Worm (Caenorhabditis elegans) whole organism, young adult: ENCODE data around the gene B0303.16.

ENCODE experiments used
- B0035.1 ChIP-seq: sonication (generic microtip); optimal IDR thresholded peaks from 2 replicates; lab custom pipeline; 2016; ENCODE audit warnings: missing genetic modification characterization, mild to moderate bottlenecking, missing compliant biosample characterization, missing genotype, missing genetic modification reagents
- B0261.1 ChIP-seq: sonication (generic microtip); optimal IDR thresholded peaks from 2 replicates; lab custom pipeline; 2016; ENCODE audit warnings: mild to moderate bottlenecking, missing genetic modification characterization, moderate library complexity, missing compliant biosample characterization
- D2030.7 ChIP-seq: fragments of 200-800 bp; sonication (Bioruptor generic); IDR thresholded peaks from 2 replicates; pipeline ENCODE4 v1.3.6; 2022; ENCODE audit warnings: missing genetic modification reagents, missing genetic modification characterization, missing compliant biosample characterization
- F22D6.2 ChIP-seq: sonication (generic microtip); optimal IDR thresholded peaks from 2 replicates; lab custom pipeline; 2016; ENCODE audit warnings: mild to moderate bottlenecking, missing genetic modification characterization, missing compliant biosample characterization
- F23B12.7 ChIP-seq: sonication (generic microtip); optimal IDR thresholded peaks from 2 replicates; lab custom pipeline; 2017; ENCODE audit warnings: missing genetic modification characterization, mild to moderate bottlenecking, missing compliant biosample characterization, antibody characterized with exemption, moderate library complexity; ENCODE audit not compliant: insufficient read depth
- F37B4.10 ChIP-seq: fragments of 200-800 bp; sonication (Bioruptor generic); IDR thresholded peaks from 2 replicates; pipeline ENCODE4 v1.3.6; 2022; ENCODE audit warnings: missing genetic modification characterization, missing compliant biosample characterization
- F39B2.1 ChIP-seq: fragments of 200-800 bp; sonication (Bioruptor generic); IDR thresholded peaks from 2 replicates; pipeline ENCODE4 v1.3.6; 2022; ENCODE audit warnings: missing genetic modification reagents, missing genetic modification characterization, missing compliant biosample characterization
- F49E8.2 ChIP-seq: sonication (generic microtip); optimal IDR thresholded peaks from 3 replicates; lab custom pipeline; 2017; ENCODE audit warnings: missing genetic modification characterization, mild to moderate bottlenecking, missing compliant biosample characterization, antibody characterized with exemption, moderate library complexity; ENCODE audit not compliant: insufficient read depth
- F52B5.7 ChIP-seq: sonication (generic microtip); optimal IDR thresholded peaks from 2 replicates; lab custom pipeline; 2016; ENCODE audit warnings: mild to moderate bottlenecking, missing genetic modification characterization, missing compliant biosample characterization
- K11D2.4 ChIP-seq: fragments of 200-800 bp; sonication (Bioruptor generic); IDR thresholded peaks from 2 replicates; pipeline ENCODE4 v1.3.6; 2022; ENCODE audit warnings: missing genetic modification reagents, missing genetic modification characterization, missing compliant biosample characterization
- Y53F4B.3 ChIP-seq: fragments of 200-800 bp; sonication (Bioruptor generic); IDR thresholded peaks from 2 replicates; pipeline ENCODE4 v1.3.6; 2022; ENCODE audit warnings: missing genetic modification reagents, missing genetic modification characterization, missing compliant biosample characterization
- Y53G8AR.9 ChIP-seq: fragments of 200-800 bp; sonication (Bioruptor generic); conservative IDR thresholded peaks from 2 replicates; pipeline ENCODE4 v1.3.6; 2022; ENCODE audit warnings: missing genetic modification reagents, missing genetic modification characterization, missing compliant biosample characterization
- Y56A3A.18 ChIP-seq: fragments of 200-800 bp; sonication (Bioruptor generic); IDR thresholded peaks from 2 replicates; pipeline ENCODE4 v1.3.6; 2022; ENCODE audit warnings: missing genetic modification reagents, missing genetic modification characterization, missing compliant biosample characterization
- Y95B8A.8 ChIP-seq: fragments of 200-800 bp; sonication (Bioruptor generic); IDR thresholded peaks from 2 replicates; pipeline ENCODE4 v1.3.6; 2022; ENCODE audit warnings: missing genetic modification reagents, missing genetic modification characterization, missing compliant biosample characterization
- ZK185.1 ChIP-seq: sonication (generic microtip); optimal IDR thresholded peaks from 2 replicates; lab custom pipeline; 2016; ENCODE audit warnings: mild to moderate bottlenecking, missing genetic modification characterization, missing compliant biosample characterization; ENCODE audit not compliant: poor library complexity, severe bottlenecking
- akir-1 ChIP-seq: fragments of 200-800 bp; sonication (Bioruptor generic); optimal IDR thresholded peaks from 2 replicates; lab custom pipeline; 2018; ENCODE audit warnings: mild to moderate bottlenecking, missing genetic modification characterization, moderate library complexity, missing compliant biosample characterization
- ama-1 ChIP-seq, 3 experiments: fragments of 150-350 bp in 1 of 3; sonication (generic microtip) in 2 of 3; optimal IDR thresholded peaks; 2 replicates each; lab custom pipeline; 2014 to 2018; ENCODE audit warnings: missing biosample characterization in 2 of 3, missing genetic modification characterization in 2 of 3, missing genetic modification reagents in 2 of 3
- aptf-2 ChIP-seq: fragments of 200-800 bp; sonication (Bioruptor generic); conservative IDR thresholded peaks from 2 replicates; pipeline ENCODE4 v1.3.6; 2022; ENCODE audit warnings: missing genetic modification reagents, missing genetic modification characterization, missing compliant biosample characterization
- attf-6 ChIP-seq: fragments of 200-800 bp; sonication (Bioruptor generic); IDR thresholded peaks from 2 replicates; pipeline ENCODE4 v1.3.6; 2022; ENCODE audit warnings: missing genetic modification reagents, missing genetic modification characterization, missing compliant biosample characterization
- bed-2 ChIP-seq: fragments of 200-800 bp; sonication (Bioruptor generic); IDR thresholded peaks from 2 replicates; pipeline ENCODE4 v1.3.6; 2022; ENCODE audit warnings: missing genetic modification reagents, missing genetic modification characterization, missing compliant biosample characterization
- ccch-3 ChIP-seq: fragments of 200-800 bp; sonication (Bioruptor generic); optimal IDR thresholded peaks from 2 replicates; lab custom pipeline; 2018; ENCODE audit warnings: mild to moderate bottlenecking, missing genetic modification characterization, missing compliant biosample characterization
- cebp-1 ChIP-seq, 2 experiments: fragments of 200-800 bp in 1 of 2; sonication (Bioruptor generic) in 1 of 2; sonication (generic microtip) in 1 of 2; IDR thresholded peaks in 1 of 2; optimal IDR thresholded peaks in 1 of 2; 2 replicates each; pipeline versions ENCODE4 v1.3.6 to Lab custom; 2017 to 2022; ENCODE audit warnings: missing compliant biosample characterization in 2 of 2, missing genetic modification characterization in 2 of 2, mild to moderate bottlenecking in 1 of 2, missing genetic modification reagents in 1 of 2, moderate library complexity in 1 of 2
- ceh-79 ChIP-seq: sonication (generic microtip); optimal IDR thresholded peaks from 2 replicates; lab custom pipeline; 2017; ENCODE audit warnings: mild to moderate bottlenecking, missing genetic modification characterization, missing compliant biosample characterization
- chd-7 ChIP-seq: sonication (generic microtip); optimal IDR thresholded peaks from 2 replicates; lab custom pipeline; 2016; ENCODE audit warnings: mild to moderate bottlenecking, missing genetic modification characterization, moderate library complexity, missing compliant biosample characterization
- dox-1 ChIP-seq: fragments of 200-800 bp; sonication (Bioruptor generic); IDR thresholded peaks from 2 replicates; pipeline ENCODE4 v1.3.6; 2022; ENCODE audit warnings: missing genetic modification reagents, missing genetic modification characterization, missing compliant biosample characterization
- fkh-3 ChIP-seq: sonication (generic microtip); optimal IDR thresholded peaks from 2 replicates; lab custom pipeline; 2016; ENCODE audit warnings: mild to moderate bottlenecking, missing genetic modification characterization, missing compliant biosample characterization
- hlh-12 ChIP-seq: sonication (generic microtip); optimal IDR thresholded peaks from 2 replicates; lab custom pipeline; 2016; ENCODE audit warnings: missing genetic modification characterization, missing compliant biosample characterization
- hsf-1 ChIP-seq: fragments of 200-800 bp; sonication (Bioruptor generic); IDR thresholded peaks from 2 replicates; pipeline ENCODE4 v1.3.6; 2022; ENCODE audit warnings: missing genetic modification reagents, missing genetic modification characterization, missing compliant biosample characterization
- let-607 ChIP-seq, 2 experiments: fragments of 200-800 bp in 1 of 2; sonication (Bioruptor generic) in 1 of 2; sonication (generic microtip) in 1 of 2; optimal IDR thresholded peaks; 2 replicates each; lab custom pipeline; 2016 to 2018; ENCODE audit warnings: mild to moderate bottlenecking in 2 of 2, missing compliant biosample characterization in 2 of 2, missing genetic modification characterization in 2 of 2, moderate library complexity in 2 of 2, missing genotype in 1 of 2
- lin-26 ChIP-seq: fragments of 200-800 bp; sonication (Bioruptor generic); IDR thresholded peaks from 2 replicates; pipeline ENCODE4 v1.3.6; 2022; ENCODE audit warnings: missing genetic modification reagents, missing genetic modification characterization, missing compliant biosample characterization
- lin-35 ChIP-seq, 3 experiments: fragments of 150-350 bp in 2 of 3; sonication (generic microtip) in 1 of 3; optimal IDR thresholded peaks; 2 replicates each; lab custom pipeline; 2014 to 2018; ENCODE audit warnings: missing biosample characterization in 3 of 3, missing genetic modification characterization in 3 of 3, missing genetic modification reagents in 3 of 3
- lin-40 ChIP-seq: sonication (generic microtip); optimal IDR thresholded peaks from 2 replicates; lab custom pipeline; 2016; ENCODE audit warnings: missing genetic modification characterization, mild to moderate bottlenecking, missing compliant biosample characterization, missing genotype, missing genetic modification reagents
- mel-28 ChIP-seq: sonication (generic microtip); optimal IDR thresholded peaks from 2 replicates; lab custom pipeline; 2016; ENCODE audit warnings: borderline replicate concordance, mild to moderate bottlenecking, missing genetic modification characterization, missing compliant biosample characterization
- nfyb-1 ChIP-seq: fragments of 200-800 bp; sonication (Bioruptor generic); IDR thresholded peaks from 2 replicates; pipeline ENCODE4 v1.3.6; 2022; ENCODE audit warnings: missing genetic modification reagents, missing genetic modification characterization, missing compliant biosample characterization
- nhr-179 ChIP-seq: sonication (generic microtip); optimal IDR thresholded peaks from 2 replicates; lab custom pipeline; 2016; ENCODE audit warnings: mild to moderate bottlenecking, missing genetic modification characterization, missing compliant biosample characterization
- nhr-90 ChIP-seq: sonication (generic microtip); optimal IDR thresholded peaks from 2 replicates; lab custom pipeline; 2016; ENCODE audit warnings: missing genotype, mild to moderate bottlenecking, missing genetic modification characterization, missing compliant biosample characterization
- pha-4 ChIP-seq: fragments of 150-350 bp; sonication (generic microtip); optimal IDR thresholded peaks from 2 replicates; lab custom pipeline; 2014; ENCODE audit warnings: missing biosample characterization, missing genetic modification reagents, missing genetic modification characterization
- rec-8 ChIP-seq, 2 experiments: sonication (generic microtip); optimal IDR thresholded peaks; 2 replicates each; lab custom pipeline; 2016; ENCODE audit warnings: mild to moderate bottlenecking in 2 of 2, missing genetic modification characterization in 2 of 2, missing genetic modification reagents in 2 of 2, missing genotype in 2 of 2, missing biosample characterization in 1 of 2, missing compliant biosample characterization in 1 of 2, moderate library complexity in 1 of 2
- sea-2 ChIP-seq: fragments of 200-800 bp; sonication (Bioruptor generic); IDR thresholded peaks from 2 replicates; pipeline ENCODE4 v1.3.6; 2022; ENCODE audit warnings: missing genetic modification characterization, missing compliant biosample characterization
- somi-1 ChIP-seq: fragments of 200-800 bp; sonication (Bioruptor generic); optimal IDR thresholded peaks from 2 replicates; lab custom pipeline; 2018; ENCODE audit warnings: mild to moderate bottlenecking, missing genetic modification characterization, missing compliant biosample characterization
- unc-130 ChIP-seq: sonication (generic microtip); optimal IDR thresholded peaks from 2 replicates; lab custom pipeline; 2016; ENCODE audit warnings: missing genetic modification reagents, missing genetic modification characterization, missing compliant biosample characterization
- zfh-2 ChIP-seq: fragments of 200-800 bp; sonication (Bioruptor generic); conservative IDR thresholded peaks from 2 replicates; pipeline ENCODE4 v1.3.6; 2022; ENCODE audit warnings: missing genetic modification reagents, missing genetic modification characterization, missing compliant biosample characterization
- zim-3 ChIP-seq: sonication (generic microtip); optimal IDR thresholded peaks from 2 replicates; lab custom pipeline; 2017; ENCODE audit warnings: mild to moderate bottlenecking, missing genetic modification characterization, moderate library complexity, missing compliant biosample characterization
- ztf-26 ChIP-seq: sonication (generic microtip); optimal IDR thresholded peaks from 2 replicates; lab custom pipeline; 2017; ENCODE audit warnings: missing genetic modification characterization, missing compliant biosample characterization
- ztf-3 ChIP-seq: fragments of 200-800 bp; sonication (Bioruptor generic); optimal IDR thresholded peaks from 2 replicates; lab custom pipeline; 2018; ENCODE audit warnings: mild to moderate bottlenecking, missing genetic modification characterization, missing compliant biosample characterization

B0303.16 gene

ce11 chrIII:8678371-8678770 is 26.5 kb upstream of the B0303.16 start (continued):
- peak; percentile 43; the same call in 1 of the 2 replicates for TF ChIP-seq hsf-1 (GFP tag; lab: Robert Waterston, UW)
- TF ChIP-seq F49E8.2 (tag; lab: Kevin White, UChicago) = peak; percentile 65
- TF ChIP-seq mel-28 (tag; lab: Kevin White, UChicago) = peak; percentile 22
- peak in 1 of 3 experiments; percentile 76 for TF ChIP-seq lin-35 (GFP tag; optimal IDR thresholded peaks at IDR 0.05; lab: Kevin White, UChicago)
- TF ChIP-seq Y53G8AR.9 (GFP tag; lab: Robert Waterston, UW) = no peak
- no peak for TF ChIP-seq Y53F4B.3 (GFP tag; lab: Robert Waterston, UW)
- TF ChIP-seq let-607 (tag; optimal IDR thresholded peaks at IDR 0.05; lab: Kevin White, UChicago) = peak; percentile 26 to 51
- no peak for TF ChIP-seq F39B2.1 (GFP tag; lab: Robert Waterston, UW)
- TF ChIP-seq F23B12.7 (tag; lab: Kevin White, UChicago) = peak; percentile 70
- peak; percentile 94 for TF ChIP-seq lin-26 (GFP tag; lab: Robert Waterston, UW)
- TF ChIP-seq ccch-3 (GFP tag; lab: Kevin White, UChicago) = no peak
- TF ChIP-seq F37B4.10 (GFP tag; lab: Robert Waterston, UW) = no peak
- TF ChIP-seq B0261.1 (tag; lab: Kevin White, UChicago) = peak; percentile 95
- no peak for TF ChIP-seq ztf-3 (GFP tag; lab: Kevin White, UChicago)
- peak; percentile 59 for TF ChIP-seq F52B5.7 (tag; lab: Kevin White, UChicago)
- TF ChIP-seq nhr-90 (tag; lab: Kevin White, UChicago) = peak; percentile 91
- peak; percentile 47 for TF ChIP-seq akir-1
- TF ChIP-seq fkh-3 (tag; lab: Kevin White, UChicago) = no peak
- TF ChIP-seq somi-1 = peak; percentile 54
- no peak for TF ChIP-seq nhr-179 (tag; lab: Kevin White, UChicago)
- 0 out of 2 replicates have a peak, but pooled peaks have one; percentile 46 for TF ChIP-seq Y95B8A.8
- TF ChIP-seq zim-3 (tag; lab: Kevin White, UChicago) = peak; percentile 93
- TF ChIP-seq Y56A3A.18 = peak; percentile 82
- peak; percentile 61 for TF ChIP-seq D2030.7 (GFP tag; lab: Robert Waterston, UW)
- TF ChIP-seq lin-40 = peak; percentile 75
- TF ChIP-seq nfyb-1 = peak; percentile 84
- peak; percentile 93 for TF ChIP-seq ZK185.1 (tag; lab: Kevin White, UChicago)
- peak; percentile 45 for TF ChIP-seq F22D6.2
- TF ChIP-seq bed-2 (GFP tag; lab: Robert Waterston, UW) = no peak
- peak; percentile 81 for TF ChIP-seq dox-1 (GFP tag; lab: Robert Waterston, UW)
- TF ChIP-seq pha-4 (tag; lab: Kevin White, UChicago) = no peak
- no peak for TF ChIP-seq cebp-1 (GFP tag; IDR thresholded peaks at IDR 0.05; lab: Robert Waterston, UW)
- peak; percentile 84 for TF ChIP-seq cebp-1 (tag; optimal IDR thresholded peaks at IDR 0.05; lab: Kevin White, UChicago)
- TF ChIP-seq B0035.1 (tag; lab: Kevin White, UChicago) = peak; percentile 61
- TF ChIP-seq aptf-2 = no peak
- TF ChIP-seq ceh-79 (tag; lab: Kevin White, UChicago) = no peak

ce11 chrIII:8683679-8684263 is 21.1 kb upstream of the B0303.16 start, which contains the start of gene fli-1:
Gene fli-1, minus strand, starts transcription at chrIII:8683736.
- TF ChIP-seq dox-1 (GFP tag; lab: Robert Waterston, UW) (peak; percentile 79), sea-2 (GFP tag; lab: Robert Waterston, UW) (no peak), K11D2.4 (no peak), nhr-90 (tag; lab: Kevin White, UChicago) (no peak), zfh-2 (GFP tag; lab: Robert Waterston, UW) (no peak), hlh-12 (tag; lab: Kevin White, UChicago) (no peak), ama-1 (optimal IDR thresholded peaks at IDR 0.05; lab: Kevin White, UChicago) (no peak), ama-1 (GFP tag; optimal IDR thresholded peaks at IDR 0.05; lab: Kevin White, UChicago) (no peak), F52B5.7 (tag; lab: Kevin White, UChicago) (no peak), let-607 (tag; optimal IDR thresholded peaks at IDR 0.05; lab: Kevin White, UChicago) (no peak), unc-130 (GFP tag; lab: Kevin White, UChicago) (peak; percentile 88), rec-8 (tag; optimal IDR thresholded peaks at IDR 0.05; lab: Kevin White, UChicago) (no peak), chd-7 (tag; lab: Kevin White, UChicago) (no peak), Y53G8AR.9 (GFP tag; lab: Robert Waterston, UW) (no peak), B0261.1 (tag; lab: Kevin White, UChicago) (no peak), attf-6 (GFP tag; lab: Robert Waterston, UW) (no peak), Y56A3A.18 (no peak), nfyb-1 (no peak), ztf-26 (tag; lab: Kevin White, UChicago) (no peak)
